Worm (Caenorhabditis elegans) whole organism, midembryonic: ENCODE results near the gene snpc-1.1.

ENCODE experiments used
- T22C8.4 ChIP-seq: fragments of 200-800 bp; sonication (Bioruptor generic); IDR thresholded peaks from 2 replicates; pipeline ENCODE4 v1.3.6; 2022; ENCODE audit warnings: missing genetic modification characterization, missing compliant biosample characterization
- cog-1 ChIP-seq: sonication (generic microtip); optimal IDR thresholded peaks from 2 replicates; lab custom pipeline; 2016; ENCODE audit warnings: missing genetic modification characterization, missing compliant biosample characterization
- flt-1 ChIP-seq: fragments of 200-800 bp; sonication (Bioruptor generic); IDR thresholded peaks from 2 replicates; pipeline ENCODE4 v1.3.6; 2022; ENCODE audit warnings: missing genetic modification characterization, missing compliant biosample characterization
- med-1 ChIP-seq: sonication (generic microtip); optimal IDR thresholded peaks from 2 replicates; lab custom pipeline; 2017; ENCODE audit warnings: missing genetic modification characterization, mild to moderate bottlenecking, missing compliant biosample characterization, antibody characterized with exemption, missing genetic modification reagents; ENCODE audit not compliant: insufficient read depth
- ref-1 ChIP-seq: fragments of 200-800 bp; sonication (Bioruptor generic); conservative IDR thresholded peaks from 2 replicates; pipeline ENCODE4 v1.3.6; 2022; ENCODE audit warnings: missing genetic modification reagents, missing genetic modification characterization, missing compliant biosample characterization
- ztf-23 ChIP-seq: fragments of 200-800 bp; sonication (Bioruptor generic); IDR thresholded peaks from 2 replicates; pipeline ENCODE4 v1.3.6; 2022; ENCODE audit warnings: missing genetic modification reagents, missing genetic modification characterization, missing compliant biosample characterization
- ztf-29 ChIP-seq: fragments of 200-800 bp; sonication (Bioruptor generic); IDR thresholded peaks from 2 replicates; pipeline ENCODE4 v1.3.6; 2022; ENCODE audit warnings: missing genetic modification reagents, missing genetic modification characterization, missing compliant biosample characterization

DNA sequence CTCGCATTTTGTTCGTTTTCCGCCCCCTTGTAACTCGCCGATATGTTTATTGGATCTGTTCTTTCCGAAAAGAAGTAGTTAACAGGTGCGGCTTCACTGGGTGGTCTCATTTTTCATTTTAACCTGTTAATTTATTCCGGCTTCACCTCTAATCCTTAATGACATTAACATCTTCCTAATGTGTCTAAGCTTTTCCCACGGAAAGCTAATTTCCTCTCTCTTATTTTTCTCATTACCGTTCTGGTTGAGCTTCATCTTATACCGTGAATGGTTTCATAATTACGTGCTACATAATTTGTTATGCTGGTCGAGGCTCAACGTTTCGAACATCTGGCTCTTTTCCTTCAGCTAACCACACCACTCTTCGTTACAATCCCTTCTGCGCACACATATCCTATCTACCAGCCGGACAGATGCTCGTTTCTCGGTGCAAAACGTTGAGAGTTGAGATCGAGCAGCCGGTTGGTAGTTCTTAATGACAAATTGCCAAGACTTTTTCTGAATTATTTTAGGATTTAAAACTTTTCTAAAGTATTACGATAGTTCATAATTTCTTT is 28.3 kb upstream of the snpc-1.1 start:
- TF ChIP-seq ztf-23 (GFP tag; lab: Robert Waterston, UW) (no peak), flt-1 (no peak), med-1 (no peak), cog-1 (tag; lab: Kevin White, UChicago) (peak; percentile 85), ztf-29 (GFP tag; lab: Robert Waterston, UW) (no peak), ref-1 (GFP tag; lab: Robert Waterston, UW) (no peak), T22C8.4 (GFP tag; lab: Robert Waterston, UW) (no peak)
